Worm (Caenorhabditis elegans): ENCODE results near the gene Y68A4A.10.

Gene Y68A4A.10

ce11 chrV:17240579-17241277 is 38.8 kb downstream of the Y68A4A.10 start:
- 0 out of 2 replicates have a peak, but pooled peaks have one; percentile 45 for TF ChIP-seq sea-2 (GFP tag; IDR thresholded peaks at IDR 0.05)
- TF ChIP-seq ceh-40 (GFP tag; IDR thresholded peaks at IDR 0.05): no peak
- 0 out of 2 replicates have a peak, but pooled peaks have one; percentile 13 for TF ChIP-seq F37B4.10 (GFP tag; IDR thresholded peaks at IDR 0.05)
- TF ChIP-seq ama-1 (optimal IDR thresholded peaks at IDR 0.05): no peak
- no peak for TF ChIP-seq ama-1 (GFP tag; optimal IDR thresholded peaks at IDR 0.05)
- TF ChIP-seq zfh-2 (GFP tag; conservative IDR thresholded peaks at IDR 0.05): peak; percentile 82
- TF ChIP-seq unc-130 (GFP tag; optimal IDR thresholded peaks at IDR 0.05): no peak
- no peak for TF ChIP-seq snpc-4 (GFP tag; optimal IDR thresholded peaks at IDR 0.05)
- TF ChIP-seq snpc-4 (tag; optimal IDR thresholded peaks at IDR 0.05): no peak
- TF ChIP-seq sdz-38 (tag; optimal IDR thresholded peaks at IDR 0.05): no peak
- TF ChIP-seq F52B5.7 (tag; optimal IDR thresholded peaks at IDR 0.05): no peak
- TF ChIP-seq Y53F4B.3 (GFP tag; IDR thresholded peaks at IDR 0.05): no peak
- no peak for TF ChIP-seq ceh-27 (GFP tag; optimal IDR thresholded peaks at IDR 0.05)
- TF ChIP-seq ceh-79 (tag; optimal IDR thresholded peaks at IDR 0.05): no peak
- no peak for TF ChIP-seq athp-1 (tag; optimal IDR thresholded peaks at IDR 0.05)
- TF ChIP-seq ets-4 (GFP tag; optimal IDR thresholded peaks at IDR 0.05): no peak

ce11 chrV:17241278-17241661 is 39.3 kb downstream of the Y68A4A.10 start:
- TF ChIP-seq snpc-4 (GFP tag; optimal IDR thresholded peaks at IDR 0.05) (no peak), snpc-4 (tag; optimal IDR thresholded peaks at IDR 0.05) (peak in 1 of 4 experiments; percentile 19), snpc-1.1 (tag; optimal IDR thresholded peaks at IDR 0.05; ENCODE audit: insufficient read depth) (no peak), nhr-80 (tag; optimal IDR thresholded peaks at IDR 0.05) (peak; percentile 71)

- TF ChIP-seq snpc-1.3 (tag; optimal IDR thresholded peaks at IDR 0.05; ENCODE audit: insufficient read depth) (no peak), lsy-27 (tag; optimal IDR thresholded peaks at IDR 0.05; ENCODE audit: borderline replicate concordance, insufficient read depth) (no peak), B0261.1 (tag; optimal IDR thresholded peaks at IDR 0.05) (no peak), nfyb-1 (GFP tag; IDR thresholded peaks at IDR 0.05) (no peak), F10E7.11 (tag; optimal IDR thresholded peaks at IDR 0.05) (no peak)
These were observed 40.6 kb downstream of the Y68A4A.10 start, which contains the start of gene Y68A4B.3 for ce11 chrV:17242552-17242951. Gene Y68A4B.3, minus strand, starts transcription at chrV:17242652.

- TF ChIP-seq him-1 (tag; optimal IDR thresholded peaks at IDR 0.05) (no peak), ztf-6 (GFP tag; IDR thresholded peaks at IDR 0.05) (no peak), ztf-26 (tag; optimal IDR thresholded peaks at IDR 0.05) (no peak)
These were observed 41.1 kb downstream of the Y68A4A.10 start for ce11 chrV:17243016-17243415.

ce11 chrV:17245406-17245805 is 43.5 kb downstream of the Y68A4A.10 start, which contains the start of gene clec-242:
Gene clec-242, minus strand, starts transcription at chrV:17245506.
- TF ChIP-seq mcd-1 (GFP tag; IDR thresholded peaks at IDR 0.05): no peak
- no peak for TF ChIP-seq snpc-1.1 (tag; optimal IDR thresholded peaks at IDR 0.05; ENCODE audit: insufficient read depth)
- TF ChIP-seq Y79H2A.3 (GFP tag; conservative IDR thresholded peaks at IDR 0.05): no peak
- TF ChIP-seq lag-1 (GFP tag; IDR thresholded peaks at IDR 0.05): no peak
- no peak for TF ChIP-seq dpff-1 (tag; optimal IDR thresholded peaks at IDR 0.05)
- TF ChIP-seq hlh-26 (GFP tag; conservative IDR thresholded peaks at IDR 0.05): no peak
- TF ChIP-seq aptf-2 (GFP tag; conservative IDR thresholded peaks at IDR 0.05): no peak
- TF ChIP-seq ceh-40 (GFP tag; IDR thresholded peaks at IDR 0.05): no peak
- TF ChIP-seq nhr-179 (tag; optimal IDR thresholded peaks at IDR 0.05): no peak
- TF ChIP-seq chd-7 (tag; optimal IDR thresholded peaks at IDR 0.05): no peak
